Fruit fly (Drosophila melanogaster) S2 (cell line): Measurements from ENCODE around the gene Ugt316A1.

ENCODE experiments used
- CG8478 ChIP-seq: fragments of >200 bp; optimal IDR thresholded peaks from 2 replicates; lab custom pipeline; 2018
- CTCF ChIP-seq, 2 experiments: fragments of >200 bp; optimal IDR thresholded peaks; 2 replicates each; lab custom pipeline; 2018

- no peak for TF ChIP-seq CTCF (optimal IDR thresholded peaks at IDR 0.05; lab: Kevin White, UChicago)
- no peak for TF ChIP-seq CG8478 (lab: Kevin White, UChicago)
Observed at dm6 chr3L:19040155-19040644, 22.4 kb downstream of the Ugt316A1 start.
